Worm (Caenorhabditis elegans): Measurements from ENCODE around the gene M199.136.

DNA sequence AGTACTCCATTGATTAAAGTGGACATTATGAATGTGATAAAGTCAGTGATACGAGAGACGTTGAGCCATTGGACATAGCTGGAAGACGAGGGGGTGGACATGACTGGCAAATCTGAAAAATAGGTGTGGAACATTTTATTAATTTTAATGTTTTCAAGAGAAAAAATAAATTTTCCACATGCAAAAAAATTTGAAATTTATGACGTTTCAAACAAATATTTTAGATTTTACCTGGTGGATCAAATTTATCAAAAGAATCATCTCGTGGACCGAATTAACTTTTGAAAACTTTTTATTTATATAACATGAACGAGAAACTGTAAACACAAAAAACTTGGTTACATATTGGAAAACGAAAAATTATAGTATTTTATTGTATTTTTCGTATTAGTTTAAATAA, 28.6 kb downstream of the M199.136 start, which contains the start of gene str-78:
- TF ChIP-seq T22C8.4 (GFP tag; IDR thresholded peaks at IDR 0.05) (no peak), ztf-23 (GFP tag; IDR thresholded peaks at IDR 0.05) (no peak), ref-1 (GFP tag; conservative IDR thresholded peaks at IDR 0.05) (no peak), flt-1 (GFP tag; IDR thresholded peaks at IDR 0.05) (no peak), cog-1 (tag; optimal IDR thresholded peaks at IDR 0.05) (no peak)
